Fruit fly (Drosophila melanogaster): ENCODE data around the gene Cpr76Bb.

Gene Cpr76Bb

dm6 chr3L:19497135-19497534 lies 22.3 kb upstream of the Cpr76Bb start:
- TF ChIP-seq CG32264 (GFP tag; optimal IDR thresholded peaks at IDR 0.05) = no peak
- no peak for TF ChIP-seq N (GFP tag; optimal IDR thresholded peaks at IDR 0.05)
- no peak for TF ChIP-seq Hnf4 (GFP tag; optimal IDR thresholded peaks at IDR 0.05)
- TF ChIP-seq pan (optimal IDR thresholded peaks at IDR 0.05) = no peak
- TF ChIP-seq usp (GFP tag; optimal IDR thresholded peaks at IDR 0.05) = no peak
- no peak for TF ChIP-seq br (GFP tag; optimal IDR thresholded peaks at IDR 0.05)
- no peak for TF ChIP-seq Dfd (GFP tag; optimal IDR thresholded peaks at IDR 0.05)
- no peak for TF ChIP-seq HLH106 (tag; optimal IDR thresholded peaks at IDR 0.05)
- no peak for TF ChIP-seq lola (GFP tag; optimal IDR thresholded peaks at IDR 0.05)
- TF ChIP-seq sv (GFP tag; optimal IDR thresholded peaks at IDR 0.05) = no peak
- TF ChIP-seq Vsx2 (GFP tag; optimal IDR thresholded peaks at IDR 0.05; ENCODE audit: partially characterized antibody) = no peak
- no peak for TF ChIP-seq ey (GFP tag; optimal IDR thresholded peaks at IDR 0.05)
- TF ChIP-seq brk (GFP tag; optimal IDR thresholded peaks at IDR 0.05) = no peak
- TF ChIP-seq tai (GFP tag; optimal IDR thresholded peaks at IDR 0.05) = no peak
- TF ChIP-seq Hr78 (GFP tag; optimal IDR thresholded peaks at IDR 0.05) = no peak

- TF ChIP-seq h (GFP tag; optimal IDR thresholded peaks at IDR 0.05) = no peak
- no peak for TF ChIP-seq foxo (GFP tag; optimal IDR thresholded peaks at IDR 0.05)
- TF ChIP-seq Dif (GFP tag; optimal IDR thresholded peaks at IDR 0.05; ENCODE audit: partially characterized antibody) = no peak
- no peak for TF ChIP-seq jim (GFP tag; optimal IDR thresholded peaks at IDR 0.05)
- no peak for TF ChIP-seq pan (optimal IDR thresholded peaks at IDR 0.05)
- TF ChIP-seq Hr78 (GFP tag; optimal IDR thresholded peaks at IDR 0.05) = no peak
- TF ChIP-seq sage (GFP tag; optimal IDR thresholded peaks at IDR 0.05) = no peak
- TF ChIP-seq OdsH (GFP tag; optimal IDR thresholded peaks at IDR 0.05) = no peak
- no peak for TF ChIP-seq ey (GFP tag; optimal IDR thresholded peaks at IDR 0.05)
- no peak for TF ChIP-seq br (GFP tag; optimal IDR thresholded peaks at IDR 0.05)
- TF ChIP-seq Sp1 (GFP tag; optimal IDR thresholded peaks at IDR 0.05) = no peak
- TF ChIP-seq dmrt93B (GFP tag; optimal IDR thresholded peaks at IDR 0.05) = no peak
- TF ChIP-seq Myc (optimal IDR thresholded peaks at IDR 0.05) = no peak
Observed at dm6 chr3L:19497623-19498022, 21.8 kb upstream of the Cpr76Bb start, which contains the start of gene CG9449. CG9449 (minus strand) TSS chr3L:19497723.

dm6 chr3L:19499334-19499733 lies 20.1 kb upstream of the Cpr76Bb start:
- no peak for TF ChIP-seq dmrt93B (GFP tag; optimal IDR thresholded peaks at IDR 0.05)
- no peak for TF ChIP-seq Abd-B (GFP tag; optimal IDR thresholded peaks at IDR 0.05)
- TF ChIP-seq CrebA (GFP tag; optimal IDR thresholded peaks at IDR 0.05; ENCODE audit: borderline replicate concordance) = no peak
- no peak for TF ChIP-seq sage (GFP tag; optimal IDR thresholded peaks at IDR 0.05)
- no peak for TF ChIP-seq h (GFP tag; optimal IDR thresholded peaks at IDR 0.05)
- no peak for TF ChIP-seq lola (GFP tag; optimal IDR thresholded peaks at IDR 0.05)
- TF ChIP-seq Mio (GFP tag; optimal IDR thresholded peaks at IDR 0.05) = no peak
- TF ChIP-seq HLH106 (tag; optimal IDR thresholded peaks at IDR 0.05) = no peak
- TF ChIP-seq dl (GFP tag; optimal IDR thresholded peaks at IDR 0.05; ENCODE audit: insufficient read depth in 1 of 2, partially characterized antibody in 2 of 2) = no peak
- TF ChIP-seq tai (GFP tag; optimal IDR thresholded peaks at IDR 0.05) = no peak

- TF ChIP-seq Sp1 (GFP tag; optimal IDR thresholded peaks at IDR 0.05) (no peak), Abd-B (GFP tag; optimal IDR thresholded peaks at IDR 0.05) (no peak)
Observed at dm6 chr3L:19500698-19501097, 18.8 kb upstream of the Cpr76Bb start, which contains the start of gene CG9451. CG9451 (minus strand) TSS chr3L:19500798.

- TF ChIP-seq Sp1 (GFP tag; optimal IDR thresholded peaks at IDR 0.05) (no peak), dsf (GFP tag; optimal IDR thresholded peaks at IDR 0.05; ENCODE audit: borderline replicate concordance) (no peak), Hr78 (GFP tag; optimal IDR thresholded peaks at IDR 0.05) (no peak), jim (GFP tag; optimal IDR thresholded peaks at IDR 0.05) (no peak), psq (GFP tag; optimal IDR thresholded peaks at IDR 0.05) (no peak), Jra (GFP tag; optimal IDR thresholded peaks at IDR 0.05) (no peak)
Observed at dm6 chr3L:19503770-19504169, 15.7 kb upstream of the Cpr76Bb start, which contains the start of gene CG9452. CG9452 (minus strand) TSS chr3L:19503870.

- TF ChIP-seq Abd-B (GFP tag; optimal IDR thresholded peaks at IDR 0.05) (no peak), N (GFP tag; optimal IDR thresholded peaks at IDR 0.05) (no peak), sage (GFP tag; optimal IDR thresholded peaks at IDR 0.05) (no peak), dsf (GFP tag; optimal IDR thresholded peaks at IDR 0.05; ENCODE audit: borderline replicate concordance) (no peak), Vsx2 (GFP tag; optimal IDR thresholded peaks at IDR 0.05; ENCODE audit: partially characterized antibody) (no peak), Sp1 (GFP tag; optimal IDR thresholded peaks at IDR 0.05) (no peak), brk (GFP tag; optimal IDR thresholded peaks at IDR 0.05) (no peak), psq (GFP tag; optimal IDR thresholded peaks at IDR 0.05) (no peak), Rel (GFP tag; optimal IDR thresholded peaks at IDR 0.05) (no peak), Rel (tag; optimal IDR thresholded peaks at IDR 0.05) (no peak), pan (optimal IDR thresholded peaks at IDR 0.05) (no peak), fru (GFP tag; optimal IDR thresholded peaks at IDR 0.05) (peak; percentile 44), Dfd (GFP tag; optimal IDR thresholded peaks at IDR 0.05) (no peak), ey (GFP tag; optimal IDR thresholded peaks at IDR 0.05) (no peak), usp (GFP tag; optimal IDR thresholded peaks at IDR 0.05) (no peak), sv (GFP tag; optimal IDR thresholded peaks at IDR 0.05) (no peak), Hr83 (GFP tag; optimal IDR thresholded peaks at IDR 0.05; ENCODE audit: poor library complexity, severe bottlenecking) (peak; percentile 71), jim (GFP tag; optimal IDR thresholded peaks at IDR 0.05) (no peak), rgr (GFP tag; optimal IDR thresholded peaks at IDR 0.05) (peak; percentile 66), tai (GFP tag; optimal IDR thresholded peaks at IDR 0.05) (peak; percentile 7), br (GFP tag; optimal IDR thresholded peaks at IDR 0.05) (peak; percentile 34), foxo (GFP tag; optimal IDR thresholded peaks at IDR 0.05) (peak in 1 of 2 experiments; percentile 38), Mio (GFP tag; optimal IDR thresholded peaks at IDR 0.05) (no peak), h (GFP tag; optimal IDR thresholded peaks at IDR 0.05) (peak; percentile 73), CrebA (GFP tag; optimal IDR thresholded peaks at IDR 0.05; ENCODE audit: borderline replicate concordance) (no peak), GATAd (GFP tag; optimal IDR thresholded peaks at IDR 0.05) (no peak)
Observed at dm6 chr3L:19504719-19505118, 14.7 kb upstream of the Cpr76Bb start.

All from whole organism, wandering third instar larva.